Worm (Caenorhabditis elegans) whole organism, L4 larva: ENCODE data around the gene R08C7.11.

ENCODE experiments used
- F37D6.2 ChIP-seq: sonication (generic microtip); optimal IDR thresholded peaks from 2 replicates; lab custom pipeline; 2016; ENCODE audit warnings: mild to moderate bottlenecking, missing genetic modification characterization, missing compliant biosample characterization
- F49E8.2 ChIP-seq: sonication (generic microtip); optimal IDR thresholded peaks from 2 replicates; lab custom pipeline; 2016; ENCODE audit warnings: missing compliant biosample characterization, mild to moderate bottlenecking, missing genetic modification characterization, borderline replicate concordance
- R02D3.7 ChIP-seq: fragments of 150-350 bp; sonication (generic microtip); optimal IDR thresholded peaks from 3 replicates; lab custom pipeline; 2014; ENCODE audit warnings: missing biosample characterization, missing genetic modification characterization
- T20F7.1 ChIP-seq: fragments of 200-800 bp; sonication (Bioruptor generic); optimal IDR thresholded peaks from 2 replicates; lab custom pipeline; 2018; ENCODE audit warnings: mild to moderate bottlenecking, missing genetic modification characterization, missing compliant biosample characterization
- T26A8.4 ChIP-seq: fragments of 200-800 bp; sonication (Bioruptor generic); IDR thresholded peaks from 2 replicates; pipeline ENCODE4 v1.3.6; 2022; ENCODE audit warnings: missing genetic modification characterization, missing compliant biosample characterization
- ZK546.5 ChIP-seq, 2 experiments: sonication (generic microtip); optimal IDR thresholded peaks; 2 replicates each; lab custom pipeline; 2017; ENCODE audit warnings: missing biosample characterization in 2 of 2, missing genetic modification characterization in 2 of 2
- aly-2 ChIP-seq: sonication (generic microtip); optimal IDR thresholded peaks from 2 replicates; lab custom pipeline; 2018; ENCODE audit warnings: missing biosample characterization, missing genetic modification characterization
- ama-1 ChIP-seq: fragments of 150-350 bp; optimal IDR thresholded peaks from 2 replicates; lab custom pipeline; 2014; ENCODE audit warnings: inconsistent platforms, mixed read lengths
- arid-1 ChIP-seq: fragments of 200-800 bp; sonication (Bioruptor generic); conservative IDR thresholded peaks from 2 replicates; pipeline ENCODE4 v1.3.6; 2022; ENCODE audit warnings: missing genetic modification reagents, missing genetic modification characterization, missing compliant biosample characterization
- attf-4 ChIP-seq: sonication (generic microtip); optimal IDR thresholded peaks from 3 replicates; lab custom pipeline; 2017; ENCODE audit warnings: missing biosample characterization, missing genetic modification characterization
- ceh-28 ChIP-seq: fragments of 150-350 bp; optimal IDR thresholded peaks from 2 replicates; lab custom pipeline; 2014; ENCODE audit warnings: missing biosample characterization, missing genetic modification reagents, missing genetic modification characterization
- ceh-62 ChIP-seq: sonication (generic microtip); optimal IDR thresholded peaks from 2 replicates; lab custom pipeline; 2017; ENCODE audit warnings: missing biosample characterization, missing genetic modification characterization
- ces-1 ChIP-seq: fragments of 150-350 bp; sonication (generic microtip); optimal IDR thresholded peaks from 4 replicates; lab custom pipeline; 2014; ENCODE audit warnings: missing biosample characterization, missing genetic modification reagents, missing genetic modification characterization
- cey-2 ChIP-seq: sonication (generic microtip); optimal IDR thresholded peaks from 3 replicates; lab custom pipeline; 2017; ENCODE audit warnings: missing genetic modification characterization, mild to moderate bottlenecking, missing compliant biosample characterization, antibody characterized with exemption, borderline replicate concordance; ENCODE audit not compliant: insufficient read depth
- ctbp-1 ChIP-seq: fragments of 200-800 bp; sonication (Bioruptor generic); IDR thresholded peaks from 2 replicates; pipeline ENCODE4 v1.3.6; 2022; ENCODE audit warnings: missing genetic modification reagents, missing genetic modification characterization, missing compliant biosample characterization
- dmd-6 ChIP-seq: fragments of 200-800 bp; sonication (Bioruptor generic); IDR thresholded peaks from 2 replicates; pipeline ENCODE4 v1.3.6; 2022; ENCODE audit warnings: missing genetic modification reagents, missing genetic modification characterization, missing compliant biosample characterization
- dmd-8 ChIP-seq: fragments of 200-800 bp; sonication (Bioruptor generic); IDR thresholded peaks from 2 replicates; pipeline ENCODE4 v1.3.6; 2022; ENCODE audit warnings: missing genetic modification characterization, missing compliant biosample characterization
- duxl-1 ChIP-seq: sonication (generic microtip); optimal IDR thresholded peaks from 2 replicates; lab custom pipeline; 2016; ENCODE audit warnings: mild to moderate bottlenecking, missing genetic modification characterization, moderate library complexity, missing compliant biosample characterization; ENCODE audit not compliant: poor library complexity
- egl-27 ChIP-seq: sonication (generic microtip); optimal IDR thresholded peaks from 3 replicates; lab custom pipeline; 2017; ENCODE audit warnings: missing biosample characterization, missing genetic modification reagents, missing genetic modification characterization
- gei-8 ChIP-seq: fragments of 200-800 bp; sonication (Bioruptor generic); optimal IDR thresholded peaks from 2 replicates; lab custom pipeline; 2018; ENCODE audit warnings: mild to moderate bottlenecking, missing genetic modification characterization, missing compliant biosample characterization
- hif-1 ChIP-seq, 2 experiments: sonication (generic microtip); optimal IDR thresholded peaks; 2 replicates each; lab custom pipeline; 2016 to 2017; ENCODE audit warnings: missing compliant biosample characterization in 2 of 2, missing genetic modification characterization in 2 of 2, missing genetic modification reagents in 2 of 2, missing genotype in 2 of 2, mild to moderate bottlenecking in 1 of 2
- hlh-30 ChIP-seq: sonication (generic microtip); optimal IDR thresholded peaks from 2 replicates; lab custom pipeline; 2017; ENCODE audit warnings: antibody characterized with exemption, mild to moderate bottlenecking, missing genetic modification characterization, missing compliant biosample characterization; ENCODE audit not compliant: insufficient read depth
- hmg-1.1 ChIP-seq: fragments of 200-800 bp; sonication (Bioruptor generic); IDR thresholded peaks from 2 replicates; pipeline ENCODE4 v1.3.6; 2022; ENCODE audit warnings: missing genetic modification reagents, missing genetic modification characterization, missing compliant biosample characterization
- lim-7 ChIP-seq: fragments of 200-800 bp; sonication (Bioruptor generic); IDR thresholded peaks from 2 replicates; pipeline ENCODE4 v1.3.6; 2022; ENCODE audit warnings: missing genetic modification characterization, missing compliant biosample characterization
- lin-13 ChIP-seq: fragments of 150-350 bp; optimal IDR thresholded peaks from 2 replicates; lab custom pipeline; 2014; ENCODE audit warnings: missing biosample characterization, missing genetic modification reagents, missing genetic modification characterization
- lin-29 ChIP-seq: fragments of 200-800 bp; sonication (Bioruptor generic); IDR thresholded peaks from 2 replicates; pipeline ENCODE4 v1.3.6; 2022; ENCODE audit warnings: missing genetic modification reagents, missing genetic modification characterization, missing compliant biosample characterization
- lin-39 ChIP-seq: fragments of 150-350 bp; optimal IDR thresholded peaks from 2 replicates; lab custom pipeline; 2014; ENCODE audit warnings: missing biosample characterization, missing genetic modification reagents, missing genetic modification characterization
- lir-3 ChIP-seq: sonication (generic microtip); optimal IDR thresholded peaks from 2 replicates; lab custom pipeline; 2016; ENCODE audit warnings: mild to moderate bottlenecking, missing genetic modification characterization, missing compliant biosample characterization
- madf-9 ChIP-seq: fragments of 200-800 bp; sonication (Bioruptor generic); conservative IDR thresholded peaks from 2 replicates; pipeline ENCODE4 v1.3.6; 2022; ENCODE audit warnings: missing genetic modification reagents, missing genetic modification characterization, missing compliant biosample characterization
- mdt-29 ChIP-seq: fragments of 200-800 bp; sonication (Bioruptor generic); IDR thresholded peaks from 2 replicates; pipeline ENCODE4 v1.3.6; 2022; ENCODE audit warnings: missing genetic modification reagents, missing genetic modification characterization, missing compliant biosample characterization
- mep-1 ChIP-seq: fragments of 150-350 bp; sonication (generic microtip); optimal IDR thresholded peaks from 3 replicates; lab custom pipeline; 2014; ENCODE audit warnings: missing biosample characterization, missing genetic modification characterization
- mxl-2 ChIP-seq: fragments of 200-800 bp; sonication (Bioruptor generic); conservative IDR thresholded peaks from 2 replicates; pipeline ENCODE4 v1.3.6; 2022; ENCODE audit warnings: missing genetic modification reagents, missing genetic modification characterization, missing compliant biosample characterization
- mxl-3 ChIP-seq: fragments of 200-800 bp; sonication (Bioruptor generic); optimal IDR thresholded peaks from 2 replicates; lab custom pipeline; 2018; ENCODE audit warnings: mild to moderate bottlenecking, missing genetic modification characterization, missing compliant biosample characterization
- nhr-10 ChIP-seq: fragments of 150-350 bp; optimal IDR thresholded peaks from 2 replicates; lab custom pipeline; 2014; ENCODE audit warnings: missing biosample characterization, missing genetic modification characterization
- nhr-111 ChIP-seq: fragments of 200-800 bp; sonication (Bioruptor generic); optimal IDR thresholded peaks from 2 replicates; lab custom pipeline; 2018; ENCODE audit warnings: mild to moderate bottlenecking, missing genetic modification characterization, missing compliant biosample characterization
- nhr-237 ChIP-seq: sonication (generic microtip); optimal IDR thresholded peaks from 2 replicates; lab custom pipeline; 2017; ENCODE audit warnings: missing biosample characterization, missing genetic modification characterization
- nhr-28 ChIP-seq: fragments of 150-350 bp; optimal IDR thresholded peaks from 2 replicates; lab custom pipeline; 2014; ENCODE audit warnings: missing biosample characterization, missing genetic modification characterization
- nhr-41 ChIP-seq: fragments of 200-800 bp; sonication (Bioruptor generic); IDR thresholded peaks from 2 replicates; pipeline ENCODE4 v1.3.6; 2022; ENCODE audit warnings: missing genetic modification reagents, missing genetic modification characterization, missing compliant biosample characterization
- nhr-6 ChIP-seq: fragments of 150-350 bp; optimal IDR thresholded peaks from 2 replicates; lab custom pipeline; 2014; ENCODE audit warnings: missing biosample characterization, missing genetic modification characterization
- pha-4 ChIP-seq, 2 experiments: fragments of 150-350 bp in 1 of 2; fragments of 200-800 bp in 1 of 2; sonication (Bioruptor generic) in 1 of 2; IDR thresholded peaks in 1 of 2; optimal IDR thresholded peaks in 1 of 2; 2 replicates each; pipeline versions ENCODE4 v1.3.6 to Lab custom; 2014 to 2022; ENCODE audit warnings: missing genetic modification characterization in 2 of 2, missing genetic modification reagents in 2 of 2, missing biosample characterization in 1 of 2, missing compliant biosample characterization in 1 of 2
- sdz-12 ChIP-seq: fragments of 200-800 bp; sonication (Bioruptor generic); optimal IDR thresholded peaks from 2 replicates; lab custom pipeline; 2018; ENCODE audit warnings: mild to moderate bottlenecking, missing genetic modification characterization, missing compliant biosample characterization
- set-16 ChIP-seq: fragments of 200-800 bp; sonication (Bioruptor generic); IDR thresholded peaks from 2 replicates; pipeline ENCODE4 v1.3.6; 2022; ENCODE audit warnings: missing genetic modification reagents, missing genetic modification characterization, missing compliant biosample characterization
- snpc-1.2 ChIP-seq: fragments of 200-800 bp; sonication (Bioruptor generic); IDR thresholded peaks from 2 replicates; pipeline ENCODE4 v1.3.6; 2022; ENCODE audit warnings: missing genetic modification reagents, missing genetic modification characterization, missing compliant biosample characterization
- tra-1 ChIP-seq: fragments of 200-800 bp; sonication (Bioruptor generic); IDR thresholded peaks from 2 replicates; pipeline ENCODE4 v1.3.6; 2022; ENCODE audit warnings: missing genetic modification reagents, missing genetic modification characterization, missing compliant biosample characterization
- unc-39 ChIP-seq: sonication (generic microtip); optimal IDR thresholded peaks from 2 replicates; lab custom pipeline; 2017; ENCODE audit warnings: missing biosample characterization, missing genetic modification characterization
- zfp-2 ChIP-seq: sonication (generic microtip); optimal IDR thresholded peaks from 2 replicates; lab custom pipeline; 2016; ENCODE audit warnings: mild to moderate bottlenecking, missing genetic modification characterization, missing compliant biosample characterization
- zip-11 ChIP-seq: fragments of 200-800 bp; sonication (Bioruptor generic); IDR thresholded peaks from 2 replicates; pipeline ENCODE4 v1.3.6; 2022; ENCODE audit warnings: missing genetic modification characterization, missing compliant biosample characterization
- zip-2 ChIP-seq: fragments of 150-350 bp; optimal IDR thresholded peaks from 2 replicates; lab custom pipeline; 2014; ENCODE audit warnings: missing biosample characterization, missing genetic modification characterization
- ztf-11 ChIP-seq: fragments of 150-350 bp; optimal IDR thresholded peaks from 2 replicates; lab custom pipeline; 2014; ENCODE audit warnings: missing biosample characterization, missing genetic modification characterization

R08C7.11 gene

ce11 chrIV:4473767-4474166 is 19.0 kb upstream of the R08C7.11 start (continued):
- TF ChIP-seq arid-1 (GFP tag; lab: Robert Waterston, UW) (no peak), attf-4 (tag; lab: Kevin White, UChicago) (no peak), nhr-237 (tag; lab: Kevin White, UChicago) (no peak), hif-1 (tag; optimal IDR thresholded peaks at IDR 0.05; lab: Kevin White, UChicago) (peak in 1 of 2 experiments; percentile 16), ama-1 (no peak), gei-8 (no peak), lin-29 (no peak), cey-2 (no peak), ctbp-1 (GFP tag; lab: Robert Waterston, UW) (0 out of 2 replicates have a peak, but pooled peaks have one; percentile 32), lir-3 (no peak), hmg-1.1 (GFP tag; lab: Robert Waterston, UW) (0 out of 2 replicates have a peak, but pooled peaks have one; percentile 13), tra-1 (GFP tag; lab: Robert Waterston, UW) (no peak), lim-7 (0 out of 2 replicates have a peak, but pooled peaks have one; percentile 27), madf-9 (GFP tag; lab: Robert Waterston, UW) (0 out of 2 replicates have a peak, but pooled peaks have one; percentile 25), set-16 (peak; percentile 65), nhr-6 (tag; lab: Kevin White, UChicago) (no peak), ces-1 (GFP tag; lab: Kevin White, UChicago) (no peak), T26A8.4 (GFP tag; lab: Robert Waterston, UW) (peak; percentile 36; the same call in 1 of the 2 replicates), mdt-29 (GFP tag; lab: Robert Waterston, UW) (peak; percentile 28; the same call in 1 of the 2 replicates), ZK546.5 (tag; optimal IDR thresholded peaks at IDR 0.05; lab: Kevin White, UChicago) (no peak), mep-1 (tag; lab: Kevin White, UChicago) (no peak), F49E8.2 (tag; lab: Kevin White, UChicago) (no peak), zip-2 (tag; lab: Kevin White, UChicago) (no peak), zfp-2 (no peak), nhr-41 (GFP tag; lab: Robert Waterston, UW) (no peak)

- TF ChIP-seq F37D6.2 (tag; lab: Kevin White, UChicago) (no peak), dmd-6 (GFP tag; lab: Robert Waterston, UW) (peak; percentile 38), ceh-28 (tag; lab: Kevin White, UChicago) (no peak), lin-13 (GFP tag; lab: Kevin White, UChicago) (no peak), ztf-11 (no peak), mxl-3 (peak; percentile 83), hlh-30 (tag; lab: Kevin White, UChicago) (peak; percentile 84), lin-39 (tag; lab: Kevin White, UChicago) (no peak), aly-2 (no peak), R02D3.7 (tag; lab: Kevin White, UChicago) (no peak), nhr-111 (no peak), lir-3 (no peak), T20F7.1 (no peak), unc-39 (tag; lab: Kevin White, UChicago) (no peak), nhr-10 (tag; lab: Kevin White, UChicago) (no peak), mdt-29 (GFP tag; lab: Robert Waterston, UW) (peak; percentile 12; the same call in 1 of the 2 replicates), ceh-62 (tag; lab: Kevin White, UChicago) (no peak), snpc-1.2 (GFP tag; lab: Robert Waterston, UW) (no peak), duxl-1 (tag; lab: Kevin White, UChicago) (no peak), zip-11 (no peak), pha-4 (GFP tag; IDR thresholded peaks at IDR 0.05; lab: Robert Waterston, UW) (no peak), pha-4 (tag; optimal IDR thresholded peaks at IDR 0.05; lab: Kevin White, UChicago) (no peak), sdz-12 (no peak), egl-27 (tag; lab: Kevin White, UChicago) (no peak), mxl-2 (GFP tag; lab: Robert Waterston, UW) (no peak), dmd-8 (GFP tag; lab: Robert Waterston, UW) (no peak), nhr-28 (tag; lab: Kevin White, UChicago) (peak; percentile 69)
Measured at ce11 chrIV:4472418-4473173, 17.9 kb upstream of the R08C7.11 start.
